Worm (Caenorhabditis elegans) whole organism, L4/young adult: ENCODE results near the gene irld-50.

Source experiments
- W03F9.2 ChIP-seq: fragments of 150-350 bp; optimal IDR thresholded peaks from 2 replicates; lab custom pipeline; 2014; ENCODE audit warnings: missing biosample characterization, missing genetic modification characterization
- dao-5 ChIP-seq: sonication (generic microtip); optimal IDR thresholded peaks from 2 replicates; lab custom pipeline; 2016; ENCODE audit warnings: missing genotype, missing genetic modification characterization, moderate library complexity, missing compliant biosample characterization
- him-1 ChIP-seq: sonication (generic microtip); optimal IDR thresholded peaks from 2 replicates; lab custom pipeline; 2016; ENCODE audit warnings: missing genotype, missing genetic modification reagents, missing genetic modification characterization, missing compliant biosample characterization

irld-50 gene

ce11 chrII:2931564-2931963, 12.3 kb downstream of the irld-50 start:
- TF ChIP-seq him-1 (tag; lab: Kevin White, UChicago) (no peak), W03F9.2 (tag; lab: Kevin White, UChicago) (no peak), dao-5 (no peak)

- TF ChIP-seq him-1 (tag; lab: Kevin White, UChicago) (no peak), dao-5 (no peak), W03F9.2 (tag; lab: Kevin White, UChicago) (no peak)
These were observed 13.4 kb downstream of the irld-50 start, which contains the start of the genes irld-64 and irld-63 for ce11 chrII:2930499-2930898. Gene irld-64, minus strand, starts transcription at chrII:2930599. Gene irld-63, plus strand, starts transcription at chrII:2930728.

ce11 chrII:2929846-2930245, 14.0 kb downstream of the irld-50 start:
- no peak for TF ChIP-seq W03F9.2 (tag; lab: Kevin White, UChicago)
- no peak for TF ChIP-seq dao-5
- TF ChIP-seq him-1 (tag; lab: Kevin White, UChicago): no peak

ce11 chrII:2927533-2927932, 16.3 kb downstream of the irld-50 start, which contains the start of the genes ZK355.3 and ZK355.8:
Gene ZK355.3, minus strand, starts transcription at chrII:2927633.
Gene ZK355.8, plus strand, starts transcription at chrII:2927804.
- TF ChIP-seq him-1 (tag; lab: Kevin White, UChicago) (no peak), dao-5 (no peak), W03F9.2 (tag; lab: Kevin White, UChicago) (no peak)

- TF ChIP-seq W03F9.2 (tag; lab: Kevin White, UChicago) (no peak), dao-5 (no peak), him-1 (tag; lab: Kevin White, UChicago) (no peak)
These were observed 17.9 kb downstream of the irld-50 start for ce11 chrII:2925806-2926558.

- no peak for TF ChIP-seq him-1 (tag; lab: Kevin White, UChicago)
- TF ChIP-seq dao-5: no peak
- TF ChIP-seq W03F9.2 (tag; lab: Kevin White, UChicago): no peak
These were observed 18.8 kb downstream of the irld-50 start for ce11 chrII:2925032-2925431.

- no peak for TF ChIP-seq W03F9.2 (tag; lab: Kevin White, UChicago)
- no peak for TF ChIP-seq dao-5
- TF ChIP-seq him-1 (tag; lab: Kevin White, UChicago): no peak
These were observed 20.2 kb downstream of the irld-50 start, which contains the start of gene ZK355.2 for ce11 chrII:2923617-2924016. Gene ZK355.2, plus strand, starts transcription at chrII:2923917.

- no peak for TF ChIP-seq W03F9.2 (tag; lab: Kevin White, UChicago)
- no peak for TF ChIP-seq dao-5
- TF ChIP-seq him-1 (tag; lab: Kevin White, UChicago): no peak
These were observed 21.1 kb downstream of the irld-50 start for ce11 chrII:2922782-2923181.

ce11 chrII:2922359-2922758, 21.5 kb downstream of the irld-50 start:
- TF ChIP-seq W03F9.2 (tag; lab: Kevin White, UChicago) (no peak), him-1 (tag; lab: Kevin White, UChicago) (no peak), dao-5 (no peak)

ce11 chrII:2921860-2922259, 22.0 kb downstream of the irld-50 start:
- TF ChIP-seq him-1 (tag; lab: Kevin White, UChicago) (no peak), W03F9.2 (tag; lab: Kevin White, UChicago) (no peak)

- TF ChIP-seq W03F9.2 (tag; lab: Kevin White, UChicago): peak; percentile 4
- TF ChIP-seq dao-5: no peak
These were observed 22.9 kb downstream of the irld-50 start for ce11 chrII:2920817-2921458.

- TF ChIP-seq him-1 (tag; lab: Kevin White, UChicago): no peak
These were observed 23.6 kb downstream of the irld-50 start for ce11 chrII:2920234-2920633.

ce11 chrII:2919074-2919857, 24.6 kb downstream of the irld-50 start, which contains the start of the genes ncap-1 and Y110A2AR.1:
Gene ncap-1, minus strand, starts transcription at chrII:2919314.
Gene Y110A2AR.1, plus strand, starts transcription at chrII:2919710.
- TF ChIP-seq W03F9.2 (tag; lab: Kevin White, UChicago): peak; percentile 36
- TF ChIP-seq dao-5: no peak

- TF ChIP-seq him-1 (tag; lab: Kevin White, UChicago) (no peak), W03F9.2 (tag; lab: Kevin White, UChicago) (no peak), dao-5 (no peak)
These were observed 30.4 kb downstream of the irld-50 start, which contains the start of gene ubc-15 for ce11 chrII:2913505-2913904. Gene ubc-15, minus strand, starts transcription at chrII:2913605.
